Worm (Caenorhabditis elegans) whole organism, early embryonic: ENCODE results near the gene K02F3.9.
A peak's percentile ranks its signal among the peaks of the same experiment; 100 is the strongest.

Source experiments
- B0310.2 ChIP-seq: sonication (generic microtip); optimal IDR thresholded peaks from 2 replicates; lab custom pipeline; 2016; ENCODE audit warnings: mild to moderate bottlenecking, missing genetic modification characterization, missing compliant biosample characterization
- F13C5.2 ChIP-seq: sonication (generic microtip); optimal IDR thresholded peaks from 2 replicates; lab custom pipeline; 2017; ENCODE audit warnings: mild to moderate bottlenecking, missing genetic modification characterization, inconsistent platforms, missing compliant biosample characterization
- aly-1 ChIP-seq: sonication (generic microtip); optimal IDR thresholded peaks from 2 replicates; lab custom pipeline; 2016; ENCODE audit warnings: missing genetic modification characterization, missing compliant biosample characterization
- ama-1 ChIP-seq: fragments of 150-350 bp; optimal IDR thresholded peaks from 2 replicates; lab custom pipeline; 2014
- ceh-13 ChIP-seq: fragments of 200-800 bp; sonication (Bioruptor generic); optimal IDR thresholded peaks from 2 replicates; lab custom pipeline; 2018; ENCODE audit warnings: mild to moderate bottlenecking, missing genetic modification characterization, missing compliant biosample characterization
- ceh-36 ChIP-seq: sonication (generic microtip); optimal IDR thresholded peaks from 2 replicates; lab custom pipeline; 2016; ENCODE audit warnings: missing genetic modification characterization, inconsistent platforms, missing compliant biosample characterization
- ets-7 ChIP-seq: sonication (generic microtip); optimal IDR thresholded peaks from 2 replicates; lab custom pipeline; 2016; ENCODE audit warnings: missing genotype, missing genetic modification characterization, missing compliant biosample characterization
- flt-1 ChIP-seq: fragments of 200-800 bp; sonication (Bioruptor generic); IDR thresholded peaks from 2 replicates; pipeline ENCODE4 v1.3.6; 2022; ENCODE audit warnings: missing genetic modification characterization, missing compliant biosample characterization
- hmbx-1 ChIP-seq: sonication (generic microtip); optimal IDR thresholded peaks from 2 replicates; lab custom pipeline; 2016; ENCODE audit warnings: mild to moderate bottlenecking, missing genetic modification characterization, missing compliant biosample characterization
- hmg-4 ChIP-seq: fragments of 200-800 bp; sonication (Bioruptor generic); optimal IDR thresholded peaks from 2 replicates; lab custom pipeline; 2018; ENCODE audit warnings: mild to moderate bottlenecking, missing genetic modification characterization, missing compliant biosample characterization
- hnd-1 ChIP-seq: sonication (generic microtip); optimal IDR thresholded peaks from 2 replicates; lab custom pipeline; 2016; ENCODE audit warnings: missing genetic modification characterization, missing compliant biosample characterization
- pes-1 ChIP-seq: fragments of 200-800 bp; sonication (Bioruptor generic); IDR thresholded peaks from 2 replicates; pipeline ENCODE4 v1.3.6; 2022; ENCODE audit warnings: missing genetic modification reagents, missing genetic modification characterization, missing compliant biosample characterization
- scrt-1 ChIP-seq: fragments of 200-800 bp; sonication (Bioruptor generic); IDR thresholded peaks from 2 replicates; pipeline ENCODE4 v1.3.6; 2022; ENCODE audit warnings: missing genetic modification characterization, missing compliant biosample characterization
- sea-1 ChIP-seq: fragments of 200-800 bp; sonication (Bioruptor generic); conservative IDR thresholded peaks from 2 replicates; pipeline ENCODE4 v1.3.6; 2022; ENCODE audit warnings: missing genetic modification characterization, missing compliant biosample characterization
- tbx-11 ChIP-seq: fragments of 200-800 bp; sonication (Bioruptor generic); IDR thresholded peaks from 2 replicates; pipeline ENCODE4 v1.3.6; 2022; ENCODE audit warnings: missing genetic modification characterization, missing compliant biosample characterization
- tbx-37 ChIP-seq: fragments of 200-800 bp; sonication (Bioruptor generic); conservative IDR thresholded peaks from 2 replicates; pipeline ENCODE4 v1.3.6; 2022; ENCODE audit warnings: missing genetic modification reagents, missing genetic modification characterization, missing compliant biosample characterization
- tra-4 ChIP-seq: sonication (generic microtip); optimal IDR thresholded peaks from 2 replicates; lab custom pipeline; 2017; ENCODE audit warnings: missing genetic modification characterization, missing compliant biosample characterization

K02F3.9 gene

DNA sequence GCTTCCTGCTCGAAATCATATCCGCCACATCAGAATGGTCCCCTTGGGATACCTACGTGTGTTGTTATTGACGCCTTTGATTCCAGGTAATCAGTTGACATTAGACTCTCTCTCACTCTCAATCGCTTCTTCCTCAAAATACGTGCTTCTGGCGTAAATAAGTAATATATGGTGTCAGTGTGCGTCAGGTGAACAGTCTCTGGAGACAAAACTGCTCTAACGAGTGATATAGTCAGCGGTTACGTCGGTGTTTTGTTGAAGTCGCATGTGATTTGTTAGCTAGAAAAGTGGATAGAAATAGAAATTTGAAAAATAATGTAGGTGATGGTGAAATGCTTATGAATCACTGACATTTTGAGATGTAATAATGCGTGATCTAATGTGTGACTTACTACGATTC, 39.1 kb downstream of the K02F3.9 start:
- TF ChIP-seq pes-1 (no peak), hmbx-1 (tag; lab: Kevin White, UChicago) (no peak), sea-1 (no peak), ama-1 (lab: Kevin White, UChicago) (no peak), tbx-37 (no peak), tbx-11 (GFP tag; lab: Robert Waterston, UW) (no peak), hmg-4 (GFP tag; lab: Kevin White, UChicago) (no peak), ets-7 (no peak), flt-1 (GFP tag; lab: Robert Waterston, UW) (no peak), ceh-36 (tag; lab: Kevin White, UChicago) (no peak), ceh-13 (GFP tag; lab: Kevin White, UChicago) (no peak), tra-4 (tag; lab: Kevin White, UChicago) (no peak), B0310.2 (tag; lab: Kevin White, UChicago) (no peak)

ce11 chrIII:797507-797906, 43.7 kb downstream of the K02F3.9 start:
- TF ChIP-seq ceh-13 (GFP tag; lab: Kevin White, UChicago) (no peak), ets-7 (no peak), tra-4 (tag; lab: Kevin White, UChicago) (no peak), pes-1 (no peak), tbx-37 (no peak), flt-1 (GFP tag; lab: Robert Waterston, UW) (no peak), ama-1 (lab: Kevin White, UChicago) (no peak), ceh-36 (tag; lab: Kevin White, UChicago) (no peak), tbx-11 (GFP tag; lab: Robert Waterston, UW) (no peak), hnd-1 (tag; lab: Kevin White, UChicago) (no peak), sea-1 (no peak), hmg-4 (GFP tag; lab: Kevin White, UChicago) (no peak), scrt-1 (no peak), B0310.2 (tag; lab: Kevin White, UChicago) (no peak), aly-1 (no peak), F13C5.2 (no peak), hmbx-1 (tag; lab: Kevin White, UChicago) (no peak)

DNA sequence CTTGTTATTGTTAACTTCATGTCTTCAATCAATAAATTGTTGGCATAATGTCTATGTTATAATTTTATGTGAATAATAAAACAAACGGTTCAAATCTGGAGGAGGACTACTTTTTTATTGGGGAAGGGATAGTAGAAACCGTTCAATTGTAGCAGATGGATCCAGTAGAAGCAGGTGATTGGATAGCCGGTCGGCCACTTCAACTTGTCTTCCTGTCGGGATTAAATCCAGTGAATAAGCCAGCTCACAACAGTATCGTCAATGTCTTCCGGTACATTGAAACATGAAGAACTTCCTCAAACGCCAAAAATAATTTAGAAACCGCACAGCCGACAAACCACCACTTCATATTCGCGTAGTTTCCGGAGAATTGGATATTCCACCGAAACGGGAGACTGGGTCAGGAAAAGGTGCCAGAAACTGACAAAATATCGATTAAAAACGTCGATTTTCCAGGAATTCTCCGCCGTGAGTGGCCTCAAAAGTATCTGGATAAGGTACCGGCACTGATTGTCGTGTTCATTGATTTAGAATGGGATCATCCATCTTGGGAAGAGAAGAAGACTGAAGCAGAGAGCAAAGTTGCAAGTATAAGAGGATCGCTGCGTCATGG, 46.1 kb downstream of the K02F3.9 start, which contains the start of gene trpp-11:
trpp-11 (plus strand) TSS at position 153 of the 613 bp plus-strand sequence.
- no peak for TF ChIP-seq tbx-11 (GFP tag; lab: Robert Waterston, UW)
- TF ChIP-seq tra-4 (tag; lab: Kevin White, UChicago): no peak
- TF ChIP-seq flt-1 (GFP tag; lab: Robert Waterston, UW): no peak
- no peak for TF ChIP-seq ama-1 (lab: Kevin White, UChicago)

ce11 chrIII:794000-794399, 47.2 kb downstream of the K02F3.9 start, which contains the start of gene rps-29:
rps-29 (plus strand) TSS chrIII:794300.
- TF ChIP-seq tra-4 (tag; lab: Kevin White, UChicago) (no peak), F13C5.2 (no peak), hmg-4 (GFP tag; lab: Kevin White, UChicago) (no peak), ceh-13 (GFP tag; lab: Kevin White, UChicago) (no peak), tbx-11 (GFP tag; lab: Robert Waterston, UW) (no peak), pes-1 (no peak), hmbx-1 (tag; lab: Kevin White, UChicago) (no peak), ceh-36 (tag; lab: Kevin White, UChicago) (no peak), sea-1 (no peak), scrt-1 (no peak)

DNA sequence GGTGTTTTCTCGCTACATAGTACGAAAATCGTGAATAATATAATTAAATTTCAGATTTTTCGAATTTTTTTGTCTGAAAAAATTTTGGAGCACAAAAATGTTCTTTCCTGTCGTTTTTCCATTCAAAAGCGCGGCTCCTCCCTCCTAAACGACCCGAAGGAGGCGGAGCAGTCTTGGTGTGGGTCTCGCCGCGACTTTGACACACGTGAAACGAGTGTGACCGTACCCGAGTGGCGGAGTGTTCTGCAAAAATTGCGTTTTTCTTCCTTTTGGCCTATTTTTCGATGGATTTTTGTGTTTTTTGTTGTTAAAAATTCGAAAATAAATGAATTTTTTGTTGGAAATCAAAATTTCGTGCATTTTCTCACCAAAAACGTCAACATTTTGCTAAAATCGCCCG, 47.6 kb downstream of the K02F3.9 start, which contains the start of gene snt-2:
snt-2 (minus strand) TSS at position 139 of the 400 bp plus-strand sequence.
- TF ChIP-seq hmg-4 (GFP tag; lab: Kevin White, UChicago): peak; percentile 12
- TF ChIP-seq pes-1: no peak
- peak; percentile 6 for TF ChIP-seq F13C5.2
- TF ChIP-seq ets-7: no peak

ce11 chrIII:790591-790990, 50.6 kb downstream of the K02F3.9 start:
- TF ChIP-seq B0310.2 (tag; lab: Kevin White, UChicago): no peak
- TF ChIP-seq pes-1: no peak
- no peak for TF ChIP-seq hnd-1 (tag; lab: Kevin White, UChicago)
- TF ChIP-seq aly-1: no peak
- TF ChIP-seq ets-7: no peak
- no peak for TF ChIP-seq tbx-37
- no peak for TF ChIP-seq hmbx-1 (tag; lab: Kevin White, UChicago)
- no peak for TF ChIP-seq hmg-4 (GFP tag; lab: Kevin White, UChicago)
- no peak for TF ChIP-seq F13C5.2
- TF ChIP-seq tbx-11 (GFP tag; lab: Robert Waterston, UW): no peak
- no peak for TF ChIP-seq flt-1 (GFP tag; lab: Robert Waterston, UW)
- TF ChIP-seq ceh-13 (GFP tag; lab: Kevin White, UChicago): no peak
- no peak for TF ChIP-seq tra-4 (tag; lab: Kevin White, UChicago)
- TF ChIP-seq sea-1: no peak
- TF ChIP-seq ceh-36 (tag; lab: Kevin White, UChicago): no peak
